Fruit fly (Drosophila melanogaster): ENCODE results near the gene Kul.

Gene Kul

DNA sequence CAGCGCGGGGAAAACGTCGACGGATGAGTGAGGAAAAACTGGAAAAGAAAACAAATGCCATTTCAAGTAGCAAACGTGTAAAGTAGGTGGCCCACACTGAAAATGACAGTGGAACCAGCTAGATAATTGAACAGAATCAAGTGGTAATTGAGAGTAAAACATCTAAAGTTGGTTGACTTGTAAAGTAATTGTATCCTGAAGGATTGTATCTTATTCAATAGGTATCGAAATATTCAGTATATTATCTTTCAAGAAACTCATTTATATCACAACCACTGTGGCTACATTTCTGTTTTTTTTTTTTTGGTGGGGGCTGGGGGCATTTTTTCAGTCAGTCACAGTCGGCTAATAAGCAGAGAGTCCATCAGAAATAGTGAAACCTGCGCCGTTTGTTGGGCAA lies 26.4 kb upstream of the Kul start (continued):
- TF ChIP-seq bsh (GFP tag; optimal IDR thresholded peaks at IDR 0.05) (peak in 1 of 2 experiments; percentile 50), HmgZ (tag; optimal IDR thresholded peaks at IDR 0.05) (no peak), abd-A (tag; optimal IDR thresholded peaks at IDR 0.05) (no peak), lov (optimal IDR thresholded peaks at IDR 0.05) (no peak), lov (GFP tag; IDR thresholded peaks at IDR 0.05) (no peak), CG6813 (GFP tag; optimal IDR thresholded peaks at IDR 0.05) (no peak), psq (GFP tag; optimal IDR thresholded peaks at IDR 0.05) (no peak), CG2199 (GFP tag; IDR thresholded peaks at IDR 0.05) (no peak), CG17385 (GFP tag; optimal IDR thresholded peaks at IDR 0.05) (no peak), D19A (tag; optimal IDR thresholded peaks at IDR 0.05) (peak; percentile 1), dpn (GFP tag; optimal IDR thresholded peaks at IDR 0.05) (peak in 1 of 2 experiments; percentile 28), vfl (GFP tag; optimal IDR thresholded peaks at IDR 0.05) (no peak), CG1792 (GFP tag; optimal IDR thresholded peaks at IDR 0.05) (no peak), mld (GFP tag; IDR thresholded peaks at IDR 0.05; ENCODE audit: partially characterized antibody) (no peak), CG18764 (GFP tag; optimal IDR thresholded peaks at IDR 0.05) (no peak), CG13894 (tag; optimal IDR thresholded peaks at IDR 0.05) (no peak), CG8388 (GFP tag; optimal IDR thresholded peaks at IDR 0.05) (peak; percentile 49), ham (GFP tag; IDR thresholded peaks at IDR 0.05) (no peak), pb (GFP tag; optimal IDR thresholded peaks at IDR 0.05) (peak; percentile 1), nau (GFP tag; optimal IDR thresholded peaks at IDR 0.05) (no peak), CG11696 (GFP tag; IDR thresholded peaks at IDR 0.05) (0 out of 2 replicates have a peak, but pooled peaks have one; percentile 36), CG13287 (GFP tag; IDR thresholded peaks at IDR 0.05; ENCODE audit: partially characterized antibody) (no peak), HLH3B (GFP tag; IDR thresholded peaks at IDR 0.05) (no peak), CG14667 (GFP tag; IDR thresholded peaks at IDR 0.05) (no peak), CG9437 (GFP tag; optimal IDR thresholded peaks at IDR 0.05) (no peak), CG12155 (GFP tag; optimal IDR thresholded peaks at IDR 0.05) (no peak), eyg (GFP tag; optimal IDR thresholded peaks at IDR 0.05) (peak; percentile 10), Taf1 (GFP tag; IDR thresholded peaks at IDR 0.05) (no peak), HLHmδ (GFP tag; optimal IDR thresholded peaks at IDR 0.05) (no peak), odd (GFP tag; optimal IDR thresholded peaks at IDR 0.05) (no peak), Jarid2 (GFP tag; optimal IDR thresholded peaks at IDR 0.05) (no peak), Fer2 (tag; optimal IDR thresholded peaks at IDR 0.05) (no peak), CG31224 (GFP tag; IDR thresholded peaks at IDR 0.05) (0 out of 2 replicates have a peak, but pooled peaks have one; percentile 10), CG12219 (GFP tag; optimal IDR thresholded peaks at IDR 0.05) (no peak), E2f1 (GFP tag; IDR thresholded peaks at IDR 0.05) (peak; percentile 50), klu (GFP tag; IDR thresholded peaks at IDR 0.05) (no peak), Hsf (GFP tag; optimal IDR thresholded peaks at IDR 0.05) (no peak), Trl (optimal IDR thresholded peaks at IDR 0.05) (no peak), Trl (GFP tag; optimal IDR thresholded peaks at IDR 0.05) (peak; percentile 51), lbe (GFP tag; optimal IDR thresholded peaks at IDR 0.05) (no peak), sisA (GFP tag; IDR thresholded peaks at IDR 0.05) (0 out of 2 replicates have a peak, but pooled peaks have one; percentile 8), Lpt (GFP tag; optimal IDR thresholded peaks at IDR 0.05) (no peak), CG4282 (GFP tag; optimal IDR thresholded peaks at IDR 0.05) (no peak), CG4730 (GFP tag; IDR thresholded peaks at IDR 0.05) (no peak), sna (GFP tag; IDR thresholded peaks at IDR 0.05; ENCODE audit: partially characterized antibody) (no peak), CG15514 (GFP tag; optimal IDR thresholded peaks at IDR 0.05) (no peak), CG1602 (GFP tag; optimal IDR thresholded peaks at IDR 0.05) (no peak), btn (GFP tag; optimal IDR thresholded peaks at IDR 0.05) (no peak), toy (GFP tag; IDR thresholded peaks at IDR 0.05) (no peak), Vsx1 (GFP tag; optimal IDR thresholded peaks at IDR 0.05) (no peak), CG2116 (GFP tag; optimal IDR thresholded peaks at IDR 0.05) (no peak), CTCF (GFP tag; optimal IDR thresholded peaks at IDR 0.05) (no peak), CG14014 (GFP tag; IDR thresholded peaks at IDR 0.05) (no peak)

Data from whole organism, embryonic.